Fruit fly (Drosophila melanogaster): ENCODE data around the gene Ost48.

Gene Ost48

DNA sequence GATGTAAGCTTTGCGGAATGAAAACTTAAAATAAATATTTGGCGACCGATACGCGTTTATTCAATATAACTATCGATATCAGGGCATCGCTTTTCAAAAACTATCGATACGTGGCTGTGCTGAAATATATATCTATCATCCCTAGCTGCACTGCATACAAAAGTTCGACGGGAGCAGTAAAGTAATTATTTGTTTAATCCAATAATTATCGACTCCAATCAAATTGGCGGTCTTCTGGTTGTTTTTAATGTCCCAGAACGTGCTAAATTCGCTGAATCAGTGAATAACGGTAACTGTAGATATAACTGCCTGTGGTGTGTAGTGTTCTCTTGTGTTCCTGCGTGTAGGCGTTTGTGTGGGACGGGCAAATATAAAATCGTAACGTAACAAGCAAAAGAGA lies 4.8 kb upstream of the Ost48 start, which contains the start of gene mei-P26 (continued):
- peak; percentile 84 for TF ChIP-seq CG7963 (GFP tag; IDR thresholded peaks at IDR 0.05; ENCODE audit: partially characterized antibody)
- peak; percentile 65 for TF ChIP-seq CG2129 (GFP tag; IDR thresholded peaks at IDR 0.05; ENCODE audit: partially characterized antibody)
- TF ChIP-seq pita (GFP tag; optimal IDR thresholded peaks at IDR 0.05): no peak
- peak; percentile 17; the same call in 1 of the 2 replicates for TF ChIP-seq CG9932 (GFP tag; IDR thresholded peaks at IDR 0.05)
- peak; percentile 90 for TF ChIP-seq bbx (GFP tag; IDR thresholded peaks at IDR 0.05; ENCODE audit: partially characterized antibody)
- peak; percentile 73 for TF ChIP-seq nerfin-2 (GFP tag; IDR thresholded peaks at IDR 0.05; ENCODE audit: partially characterized antibody)
- peak; percentile 1 for TF ChIP-seq Side (GFP tag; optimal IDR thresholded peaks at IDR 0.05)
- TF ChIP-seq Pdp1 (GFP tag; optimal IDR thresholded peaks at IDR 0.05): peak in 1 of 2 experiments; percentile 26
- TF ChIP-seq row (GFP tag; IDR thresholded peaks at IDR 0.05): peak; percentile 49; the same call in 2 of the 3 replicates
- peak; percentile 33 for TF ChIP-seq trem (tag; optimal IDR thresholded peaks at IDR 0.05)
- peak; percentile 78 for TF ChIP-seq Sry-δ (GFP tag; optimal IDR thresholded peaks at IDR 0.05)
- TF ChIP-seq HLH4C (GFP tag; IDR thresholded peaks at IDR 0.05; ENCODE audit: partially characterized antibody): peak; percentile 81
- no peak for TF ChIP-seq ham (GFP tag; IDR thresholded peaks at IDR 0.05)
- peak; percentile 78 for TF ChIP-seq BEAF-32 (GFP tag; optimal IDR thresholded peaks at IDR 0.05)
- TF ChIP-seq CG16815 (GFP tag; optimal IDR thresholded peaks at IDR 0.05): no peak
- TF ChIP-seq CG1529 (GFP tag; optimal IDR thresholded peaks at IDR 0.05): no peak
- TF ChIP-seq CG10147 (GFP tag; optimal IDR thresholded peaks at IDR 0.05): no peak
- peak; percentile 51 for TF ChIP-seq Dp (GFP tag; optimal IDR thresholded peaks at IDR 0.05)
- TF ChIP-seq CG3995 (GFP tag; optimal IDR thresholded peaks at IDR 0.05): peak; percentile 51
- 0 out of 3 replicates have a peak, but pooled peaks have one; percentile 11 for TF ChIP-seq sr (GFP tag; IDR thresholded peaks at IDR 0.05)
- TF ChIP-seq Med (GFP tag): peak; percentile 25
- TF ChIP-seq Doc3 (GFP tag; IDR thresholded peaks at IDR 0.05; ENCODE audit: partially characterized antibody): peak; percentile 61
- peak; percentile 12 for TF ChIP-seq CG12391 (tag; optimal IDR thresholded peaks at IDR 0.05)
- peak; percentile 36 for TF ChIP-seq CG2116 (GFP tag; optimal IDR thresholded peaks at IDR 0.05)
- TF ChIP-seq sna (GFP tag; IDR thresholded peaks at IDR 0.05; ENCODE audit: partially characterized antibody): peak; percentile 60; the same call in 1 of the 2 replicates
- no peak for TF ChIP-seq TFAM (GFP tag; optimal IDR thresholded peaks at IDR 0.05)
- peak; percentile 17 for TF ChIP-seq exex (tag; optimal IDR thresholded peaks at IDR 0.05)
- TF ChIP-seq pzg (GFP tag; optimal IDR thresholded peaks at IDR 0.05): peak; percentile 49
- TF ChIP-seq CG9437 (GFP tag; optimal IDR thresholded peaks at IDR 0.05): peak; percentile 44
- peak; percentile 84 for TF ChIP-seq unc-4 (GFP tag; IDR thresholded peaks at IDR 0.05; ENCODE audit: partially characterized antibody)
- peak; percentile 91 for TF ChIP-seq Bgb (GFP tag; IDR thresholded peaks at IDR 0.05; ENCODE audit: partially characterized antibody)
- TF ChIP-seq CG8290 (GFP tag; optimal IDR thresholded peaks at IDR 0.05): no peak
- peak in 1 of 2 experiments; percentile 38 for TF ChIP-seq CG8290 (tag; optimal IDR thresholded peaks at IDR 0.05)
- TF ChIP-seq CG10209 (GFP tag; optimal IDR thresholded peaks at IDR 0.05): no peak
- no peak for TF ChIP-seq Lim3 (GFP tag; IDR thresholded peaks at IDR 0.05)
- no peak for TF ChIP-seq CG12769 (tag; optimal IDR thresholded peaks at IDR 0.05)
- peak; percentile 79 for TF ChIP-seq zen2 (GFP tag; IDR thresholded peaks at IDR 0.05; ENCODE audit: partially characterized antibody)
- TF ChIP-seq tna (GFP tag; IDR thresholded peaks at IDR 0.05; ENCODE audit: partially characterized antibody): peak; percentile 72
- TF ChIP-seq CG15514 (GFP tag; optimal IDR thresholded peaks at IDR 0.05): peak; percentile 21
- peak; percentile 6 for TF ChIP-seq CG4617 (GFP tag; optimal IDR thresholded peaks at IDR 0.05; ENCODE audit: borderline replicate concordance)
- peak; percentile 0 for TF ChIP-seq gfzf (GFP tag; optimal IDR thresholded peaks at IDR 0.05)
- no peak for TF ChIP-seq en (GFP tag; optimal IDR thresholded peaks at IDR 0.05)
- peak; percentile 74; the same call in 1 of the 3 replicates for TF ChIP-seq mld (GFP tag; IDR thresholded peaks at IDR 0.05; ENCODE audit: partially characterized antibody)
- TF ChIP-seq MESR4 (GFP tag; optimal IDR thresholded peaks at IDR 0.05): peak; percentile 73
- no peak for TF ChIP-seq Chrac-16 (GFP tag; optimal IDR thresholded peaks at IDR 0.05)
- TF ChIP-seq CG3726 (GFP tag; IDR thresholded peaks at IDR 0.05): no peak
- peak; percentile 78 for TF ChIP-seq inv (GFP tag; IDR thresholded peaks at IDR 0.05; ENCODE audit: partially characterized antibody)
- TF ChIP-seq CG34224 (GFP tag; IDR thresholded peaks at IDR 0.05; ENCODE audit: partially characterized antibody): peak; percentile 82
